Worm (Caenorhabditis elegans) whole organism, L3 larva: ENCODE results near the gene C49F8.1.
A peak's percentile ranks its signal among the peaks of the same experiment; 100 is the strongest.

Source experiments
- ZK546.5 ChIP-seq: sonication (generic microtip); optimal IDR thresholded peaks from 2 replicates; lab custom pipeline; 2017; ENCODE audit warnings: missing biosample characterization, missing genetic modification characterization
- aly-2 ChIP-seq: fragments of 150-350 bp; optimal IDR thresholded peaks from 2 replicates; lab custom pipeline; 2014; ENCODE audit warnings: missing biosample characterization, missing genetic modification characterization
- ceh-28 ChIP-seq: fragments of 150-350 bp; optimal IDR thresholded peaks from 2 replicates; lab custom pipeline; 2014; ENCODE audit warnings: missing biosample characterization, missing genetic modification reagents, missing genetic modification characterization
- daf-12 ChIP-seq: fragments of 150-350 bp; optimal IDR thresholded peaks from 2 replicates; lab custom pipeline; 2014; ENCODE audit warnings: missing biosample characterization, missing genetic modification reagents, missing genetic modification characterization
- egl-5 ChIP-seq: fragments of 150-350 bp; optimal IDR thresholded peaks from 2 replicates; lab custom pipeline; 2017; ENCODE audit warnings: missing biosample characterization, missing genetic modification reagents, missing genetic modification characterization, inconsistent platforms
- elt-2 ChIP-seq: sonication (generic microtip); optimal IDR thresholded peaks from 2 replicates; lab custom pipeline; 2016; ENCODE audit warnings: missing genetic modification reagents, mild to moderate bottlenecking, missing genetic modification characterization, missing compliant biosample characterization
- fos-1 ChIP-seq: fragments of 150-350 bp; optimal IDR thresholded peaks from 2 replicates; lab custom pipeline; 2014; ENCODE audit warnings: missing biosample characterization, missing genetic modification characterization
- hmg-11 ChIP-seq: sonication (generic microtip); optimal IDR thresholded peaks from 2 replicates; lab custom pipeline; 2016; ENCODE audit warnings: missing genetic modification characterization, missing compliant biosample characterization
- jun-1 ChIP-seq: fragments of 150-350 bp; optimal IDR thresholded peaks from 2 replicates; lab custom pipeline; 2014; ENCODE audit warnings: missing biosample characterization, missing genetic modification reagents, missing genetic modification characterization
- lin-15B ChIP-seq: fragments of 150-350 bp; optimal IDR thresholded peaks from 2 replicates; lab custom pipeline; 2014; ENCODE audit warnings: missing biosample characterization, missing genetic modification characterization
- lsy-12 ChIP-seq: sonication (generic microtip); optimal IDR thresholded peaks from 2 replicates; lab custom pipeline; 2016; ENCODE audit warnings: mild to moderate bottlenecking, missing genetic modification characterization, missing compliant biosample characterization
- nfya-1 ChIP-seq: sonication (generic microtip); optimal IDR thresholded peaks from 2 replicates; lab custom pipeline; 2017; ENCODE audit warnings: missing genetic modification characterization, mild to moderate bottlenecking, missing compliant biosample characterization, antibody characterized with exemption, moderate library complexity; ENCODE audit not compliant: insufficient read depth
- nhr-23 ChIP-seq: fragments of 150-350 bp; optimal IDR thresholded peaks from 2 replicates; lab custom pipeline; 2014; ENCODE audit warnings: missing biosample characterization, missing genetic modification reagents, missing genetic modification characterization
- nhr-25 ChIP-seq: sonication (generic microtip); optimal IDR thresholded peaks from 2 replicates; lab custom pipeline; 2017; ENCODE audit warnings: missing biosample characterization, missing genetic modification characterization
- nhr-43 ChIP-seq: sonication (generic microtip); optimal IDR thresholded peaks from 2 replicates; lab custom pipeline; 2016; ENCODE audit warnings: mild to moderate bottlenecking, missing genetic modification characterization, missing compliant biosample characterization; ENCODE audit not compliant: poor library complexity, severe bottlenecking
- snpc-4 ChIP-seq: fragments of 150-350 bp; optimal IDR thresholded peaks from 2 replicates; lab custom pipeline; 2014; ENCODE audit warnings: missing biosample characterization, missing genetic modification characterization
- tbx-2 ChIP-seq: sonication (generic microtip); optimal IDR thresholded peaks from 2 replicates; lab custom pipeline; 2016; ENCODE audit warnings: mild to moderate bottlenecking, missing genetic modification characterization, missing compliant biosample characterization
- ztf-11 ChIP-seq: fragments of 150-350 bp; optimal IDR thresholded peaks from 2 replicates; lab custom pipeline; 2014; ENCODE audit warnings: missing biosample characterization, missing genetic modification characterization

C49F8.1 gene

DNA sequence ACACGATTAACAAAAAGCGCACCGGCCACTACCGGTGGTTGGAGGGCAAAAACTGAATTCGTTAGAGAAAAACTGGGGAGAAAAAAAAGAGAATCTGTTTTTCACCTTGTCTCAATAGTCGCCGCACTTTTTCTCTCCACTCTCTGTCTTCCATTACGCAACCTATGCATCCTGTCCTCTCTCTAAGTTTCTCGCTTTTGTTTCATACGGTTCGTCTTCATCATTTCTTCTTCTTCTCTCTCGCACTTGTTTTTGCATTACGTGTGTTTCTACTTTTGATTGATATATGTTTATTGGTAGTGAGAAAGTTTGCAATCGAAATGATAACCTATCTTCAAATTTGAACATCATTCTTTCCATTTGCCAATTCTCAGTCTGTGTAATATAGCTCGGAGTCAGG is 44.2 kb downstream of the C49F8.1 start (continued):
- TF ChIP-seq lin-15B (no peak), daf-12 (no peak), tbx-2 (no peak), jun-1 (tag; lab: Kevin White, UChicago) (peak; percentile 45), ZK546.5 (tag; lab: Kevin White, UChicago) (no peak)

- no peak for TF ChIP-seq fos-1
- TF ChIP-seq lin-15B = no peak
- TF ChIP-seq ceh-28 (tag; lab: Kevin White, UChicago) = no peak
- TF ChIP-seq ztf-11 (tag; lab: Kevin White, UChicago) = no peak
- no peak for TF ChIP-seq aly-2
- no peak for TF ChIP-seq snpc-4 (tag; lab: Kevin White, UChicago)
- TF ChIP-seq elt-2 (tag; lab: Kevin White, UChicago) = peak; percentile 31
Observed at ce11 chrX:13318316-13318715, 46.5 kb downstream of the C49F8.1 start.

- TF ChIP-seq lsy-12 (tag; lab: Kevin White, UChicago) = no peak
- no peak for TF ChIP-seq hmg-11 (tag; lab: Kevin White, UChicago)
- TF ChIP-seq nfya-1 (tag; lab: Kevin White, UChicago) = peak; percentile 17
- peak; percentile 46 for TF ChIP-seq egl-5 (tag; lab: Kevin White, UChicago)
Observed at ce11 chrX:13317532-13317931, 47.3 kb downstream of the C49F8.1 start.

- TF ChIP-seq aly-2 = no peak
- TF ChIP-seq lsy-12 (tag; lab: Kevin White, UChicago) = no peak
- peak; percentile 8 for TF ChIP-seq nhr-43 (tag; lab: Kevin White, UChicago)
- peak; percentile 61 for TF ChIP-seq nhr-25 (tag; lab: Kevin White, UChicago)
- peak; percentile 37 for TF ChIP-seq nhr-23
Observed at ce11 chrX:13315093-13315492, 49.7 kb downstream of the C49F8.1 start.
